Worm (Caenorhabditis elegans) whole organism, L2 larva: ENCODE data around the gene mes-2.

Experiments used
- F13H6.1 ChIP-seq: sonication (generic microtip); optimal IDR thresholded peaks from 2 replicates; lab custom pipeline; 2016; ENCODE audit warnings: missing genetic modification characterization, missing compliant biosample characterization
- R02D3.7 ChIP-seq: fragments of 150-350 bp; optimal IDR thresholded peaks from 2 replicates; lab custom pipeline; 2014; ENCODE audit warnings: missing biosample characterization, missing genetic modification characterization
- aly-2 ChIP-seq: fragments of 150-350 bp; optimal IDR thresholded peaks from 2 replicates; lab custom pipeline; 2014; ENCODE audit warnings: missing biosample characterization, missing genetic modification characterization
- dmd-4 ChIP-seq: sonication (generic microtip); optimal IDR thresholded peaks from 2 replicates; lab custom pipeline; 2017; ENCODE audit warnings: missing biosample characterization, missing genetic modification characterization
- elt-3 ChIP-seq: sonication (generic microtip); optimal IDR thresholded peaks from 2 replicates; lab custom pipeline; 2017; ENCODE audit warnings: missing biosample characterization, missing genetic modification characterization
- fos-1 ChIP-seq: fragments of 150-350 bp; optimal IDR thresholded peaks from 2 replicates; lab custom pipeline; 2014; ENCODE audit warnings: missing biosample characterization, missing genetic modification characterization
- mbf-1 ChIP-seq: sonication (generic microtip); optimal IDR thresholded peaks from 2 replicates; lab custom pipeline; 2017; ENCODE audit warnings: missing biosample characterization, missing genetic modification characterization
- nhr-23 ChIP-seq: fragments of 150-350 bp; optimal IDR thresholded peaks from 2 replicates; lab custom pipeline; 2014; ENCODE audit warnings: missing biosample characterization, missing genetic modification reagents, missing genetic modification characterization
- nhr-237 ChIP-seq: fragments of 150-350 bp; optimal IDR thresholded peaks from 2 replicates; lab custom pipeline; 2014; ENCODE audit warnings: missing biosample characterization, missing genetic modification characterization
- snpc-4 ChIP-seq: fragments of 150-350 bp; optimal IDR thresholded peaks from 2 replicates; lab custom pipeline; 2014; ENCODE audit warnings: missing biosample characterization, missing genetic modification characterization
- unc-55 ChIP-seq: fragments of 150-350 bp; sonication (generic microtip); optimal IDR thresholded peaks from 3 replicates; lab custom pipeline; 2014; ENCODE audit warnings: missing biosample characterization, missing genetic modification reagents, missing genetic modification characterization

The mes-2 gene

DNA sequence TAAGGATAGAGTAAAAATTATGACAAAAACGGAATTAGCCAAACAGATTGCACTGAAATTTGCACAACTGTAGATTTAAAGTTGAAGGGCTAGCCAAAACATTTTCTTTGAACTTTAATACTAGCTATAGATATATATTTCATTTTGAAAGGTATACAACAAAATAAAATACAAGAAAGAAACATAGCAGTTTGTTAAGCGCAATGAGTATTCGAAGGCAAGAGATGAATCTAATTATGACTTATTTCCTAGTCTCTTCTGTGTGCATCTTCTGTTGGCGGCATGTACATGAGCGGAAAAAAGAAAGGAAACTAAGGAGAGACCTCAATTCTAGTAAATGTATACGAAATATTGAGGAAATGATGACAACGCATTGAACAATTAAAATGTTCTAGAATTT is 48.3 kb downstream of the mes-2 start:
- TF ChIP-seq dmd-4 (tag; lab: Kevin White, UChicago) = no peak

ce11 chrII:14433712-14434352 is 50.1 kb downstream of the mes-2 start:
- TF ChIP-seq R02D3.7 (tag; lab: Kevin White, UChicago) = no peak
- no peak for TF ChIP-seq elt-3 (tag; lab: Kevin White, UChicago)
- TF ChIP-seq nhr-23 (tag; lab: Kevin White, UChicago) = no peak
- no peak for TF ChIP-seq aly-2 (tag; lab: Kevin White, UChicago)
- TF ChIP-seq nhr-237 = no peak
- TF ChIP-seq unc-55 (GFP tag; lab: Kevin White, UChicago) = no peak

- TF ChIP-seq snpc-4 (no peak), fos-1 (tag; lab: Kevin White, UChicago) (no peak), F13H6.1 (tag; lab: Kevin White, UChicago) (no peak), mbf-1 (tag; lab: Kevin White, UChicago) (no peak)
Observed at ce11 chrII:14437116-14437515, 53.3 kb downstream of the mes-2 start.
